Fruit fly (Drosophila melanogaster): ENCODE data around the gene CG11663.

DNA sequence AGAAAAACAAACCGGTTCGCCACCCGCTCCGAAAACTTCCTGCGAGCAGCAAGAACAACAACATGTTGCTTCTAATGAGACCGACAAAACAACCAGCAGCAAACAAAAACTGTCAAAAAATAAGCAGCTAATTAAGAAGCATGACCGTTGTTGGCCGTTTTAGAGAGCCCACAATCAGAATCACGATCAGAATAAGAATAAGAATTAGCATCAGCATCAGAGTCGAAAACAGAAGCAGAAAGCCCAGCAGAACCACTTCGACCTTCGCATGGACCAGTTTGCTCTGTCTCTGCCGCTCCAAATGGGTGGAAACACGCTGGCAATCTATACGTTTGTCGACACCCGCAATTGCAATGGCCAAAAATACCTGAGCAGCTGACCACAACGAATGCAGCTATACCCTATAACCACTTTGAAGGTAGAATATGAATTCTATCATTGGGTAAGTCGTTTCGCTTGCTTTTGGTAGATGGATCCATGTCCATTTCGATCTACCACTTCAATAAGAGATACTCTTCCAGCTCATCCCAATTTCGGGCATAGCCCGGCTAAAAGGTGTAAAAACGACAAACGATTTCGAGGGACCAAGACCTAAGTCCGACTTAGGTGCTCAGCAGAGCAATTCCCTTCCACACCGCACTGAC is 5.2 kb downstream of the CG11663 start:
- TF ChIP-seq Myc (optimal IDR thresholded peaks at IDR 0.05) (no peak), psq (optimal IDR thresholded peaks at IDR 0.05) (no peak), ttk (optimal IDR thresholded peaks at IDR 0.05) (no peak), insv (optimal IDR thresholded peaks at IDR 0.05) (no peak), h (optimal IDR thresholded peaks at IDR 0.05) (no peak), Sin3A (optimal IDR thresholded peaks at IDR 0.05) (no peak)

Measured in Kc167 (cell line).